Worm (Caenorhabditis elegans) whole organism, L3 larva: ENCODE data around the gene col-14.

Source experiments
- aly-2 ChIP-seq: fragments of 150-350 bp; optimal IDR thresholded peaks from 2 replicates; lab custom pipeline; 2014; ENCODE audit warnings: missing biosample characterization, missing genetic modification characterization
- ceh-16 ChIP-seq: sonication (generic microtip); optimal IDR thresholded peaks from 2 replicates; lab custom pipeline; 2017; ENCODE audit warnings: missing biosample characterization, missing genetic modification characterization
- elt-3 ChIP-seq, 3 experiments: fragments of 150-350 bp in 1 of 3; sonication (generic microtip) in 2 of 3; optimal IDR thresholded peaks; 2 replicates in 2 of 3; 4 replicates in 1 of 3; lab custom pipeline; 2014 to 2017; ENCODE audit warnings: missing biosample characterization in 3 of 3, missing genetic modification characterization in 3 of 3
- pqm-1 ChIP-seq: fragments of 150-350 bp; optimal IDR thresholded peaks from 2 replicates; lab custom pipeline; 2017; ENCODE audit warnings: missing biosample characterization, missing genetic modification characterization, inconsistent platforms
- unc-39 ChIP-seq: sonication (generic microtip); optimal IDR thresholded peaks from 4 replicates; lab custom pipeline; 2017; ENCODE audit warnings: missing biosample characterization, missing genetic modification characterization

DNA sequence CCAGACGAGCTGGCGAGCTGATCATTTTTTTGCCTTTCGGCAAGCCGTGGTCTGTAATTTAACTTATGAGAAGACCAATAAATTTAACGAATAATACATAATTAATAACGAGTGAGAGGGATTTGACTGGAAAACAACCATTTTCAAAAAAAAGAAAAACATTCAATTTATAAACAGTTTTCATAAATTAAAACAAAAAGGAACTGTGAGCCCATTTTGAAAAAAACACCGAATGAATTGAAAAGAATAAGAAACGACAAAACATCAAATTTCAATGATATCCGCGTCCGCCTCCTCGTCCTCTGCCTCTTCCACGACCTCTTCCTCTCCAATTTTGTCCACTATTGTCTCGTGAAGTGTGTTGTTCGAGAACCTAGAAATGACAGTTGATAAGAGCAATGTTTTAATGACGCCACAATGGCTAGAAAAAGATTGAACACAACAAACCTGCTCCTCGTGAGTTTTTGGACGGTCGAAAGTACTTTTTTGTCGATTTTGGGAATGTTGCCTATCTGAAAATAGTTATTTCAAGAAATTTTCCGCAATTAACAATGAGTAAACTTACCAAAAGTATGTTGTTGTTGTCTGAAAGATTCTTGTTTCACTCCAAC lies 30.7 kb downstream of the col-14 start, which contains the start of gene tag-321:
- no peak for TF ChIP-seq unc-39
- no peak for TF ChIP-seq aly-2 (tag; lab: Kevin White, UChicago)
- no peak for TF ChIP-seq ceh-16
- no peak for TF ChIP-seq elt-3 (tag; optimal IDR thresholded peaks at IDR 0.05; lab: Kevin White, UChicago)
- no peak for TF ChIP-seq pqm-1
